Fruit fly (Drosophila melanogaster): ENCODE measurements around the gene sinu.

The sinu gene

DNA sequence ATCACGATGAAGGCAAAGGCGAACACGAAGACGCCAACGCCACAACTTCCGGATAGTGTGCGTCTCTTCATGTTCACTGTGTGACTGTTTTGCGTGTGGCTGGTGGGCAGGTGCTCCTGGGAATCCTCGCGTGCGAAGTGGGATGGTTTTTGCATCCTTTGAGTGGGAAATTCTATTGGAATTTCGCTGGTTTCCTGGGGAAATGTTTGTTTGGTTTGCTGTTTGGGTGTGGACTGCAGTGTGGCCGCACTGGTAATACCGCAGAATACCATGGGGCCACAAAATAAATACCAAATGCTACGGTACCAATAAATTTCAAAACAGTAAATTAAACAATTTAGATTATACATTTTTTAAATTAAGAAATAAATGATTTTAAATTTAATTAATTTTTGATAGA is at the start of gene sinu:
Gene sinu, minus strand, starts transcription at position 258 of the 400 bp plus-strand sequence.
- no peak for TF ChIP-seq Ets98B (GFP tag; IDR thresholded peaks at IDR 0.05)
- no peak for TF ChIP-seq D1 (tag; optimal IDR thresholded peaks at IDR 0.05)
- TF ChIP-seq CG17806 (tag; optimal IDR thresholded peaks at IDR 0.05) = no peak
- no peak for TF ChIP-seq Pif1A (GFP tag; optimal IDR thresholded peaks at IDR 0.05)
- TF ChIP-seq Snoo (tag; optimal IDR thresholded peaks at IDR 0.05) = no peak
- no peak for TF ChIP-seq CG9948 (tag; optimal IDR thresholded peaks at IDR 0.05)
- TF ChIP-seq CG4496 (GFP tag; IDR thresholded peaks at IDR 0.05) = no peak
- TF ChIP-seq Pif1B (GFP tag; optimal IDR thresholded peaks at IDR 0.05) = no peak
- no peak for TF ChIP-seq CG32121 (GFP tag; IDR thresholded peaks at IDR 0.05)
- no peak for TF ChIP-seq EcR (GFP tag; optimal IDR thresholded peaks at IDR 0.05)
- TF ChIP-seq fd96Ca (GFP tag; IDR thresholded peaks at IDR 0.05) = no peak
- TF ChIP-seq CG15710 (tag; optimal IDR thresholded peaks at IDR 0.05) = no peak
- no peak for TF ChIP-seq CG12605 (GFP tag; IDR thresholded peaks at IDR 0.05)
- no peak for TF ChIP-seq CG10348 (GFP tag; IDR thresholded peaks at IDR 0.05)
- TF ChIP-seq CG8159 (tag; optimal IDR thresholded peaks at IDR 0.05) = no peak
- TF ChIP-seq CG14655 (GFP tag; optimal IDR thresholded peaks at IDR 0.05) = no peak
- TF ChIP-seq CG34367 (tag; optimal IDR thresholded peaks at IDR 0.05) = no peak
- no peak for TF ChIP-seq CG8301 (tag; optimal IDR thresholded peaks at IDR 0.05)
- no peak for TF ChIP-seq CG13204 (GFP tag; optimal IDR thresholded peaks at IDR 0.05)

DNA sequence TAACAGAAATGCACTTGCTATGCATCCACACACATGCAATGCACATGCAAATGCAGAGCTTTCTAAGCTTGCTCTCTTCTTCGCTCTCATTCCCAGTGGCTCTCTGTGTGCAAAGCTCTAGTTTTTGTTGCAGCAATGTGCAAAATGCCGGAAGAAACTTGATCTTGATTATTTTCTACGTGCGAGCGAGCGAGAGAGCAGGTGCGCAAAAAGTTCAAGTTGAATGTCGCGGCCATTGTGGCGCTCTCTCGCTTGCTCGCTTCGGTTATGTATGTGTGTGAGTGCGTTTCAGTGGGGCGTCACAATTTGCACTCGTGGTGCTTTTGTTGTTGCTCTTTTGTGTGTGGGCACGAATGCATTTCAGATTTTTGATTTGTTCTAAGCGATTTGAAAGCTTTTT is 49.2 kb upstream of the sinu start:
- no peak for TF ChIP-seq CG34367 (tag; optimal IDR thresholded peaks at IDR 0.05)
- no peak for TF ChIP-seq CG14655 (GFP tag; optimal IDR thresholded peaks at IDR 0.05)
- no peak for TF ChIP-seq D1 (tag; optimal IDR thresholded peaks at IDR 0.05)
- TF ChIP-seq CG12605 (GFP tag; IDR thresholded peaks at IDR 0.05) = no peak
- TF ChIP-seq CG9948 (tag; optimal IDR thresholded peaks at IDR 0.05) = no peak
- TF ChIP-seq Snoo (tag; optimal IDR thresholded peaks at IDR 0.05) = no peak
- TF ChIP-seq Pif1A (GFP tag; optimal IDR thresholded peaks at IDR 0.05) = no peak
- no peak for TF ChIP-seq CG15710 (tag; optimal IDR thresholded peaks at IDR 0.05)
- 0 out of 3 replicates have a peak, but pooled peaks have one; percentile 10 for TF ChIP-seq CG4496 (GFP tag; IDR thresholded peaks at IDR 0.05)
- no peak for TF ChIP-seq CG8159 (tag; optimal IDR thresholded peaks at IDR 0.05)
- no peak for TF ChIP-seq CG13204 (GFP tag; optimal IDR thresholded peaks at IDR 0.05)
- TF ChIP-seq CG10348 (GFP tag; IDR thresholded peaks at IDR 0.05) = no peak
- no peak for TF ChIP-seq CG8301 (tag; optimal IDR thresholded peaks at IDR 0.05)
- TF ChIP-seq rn (GFP tag; IDR thresholded peaks at IDR 0.05) = no peak
- no peak for TF ChIP-seq gl (tag; optimal IDR thresholded peaks at IDR 0.05)
- TF ChIP-seq fd96Ca (GFP tag; IDR thresholded peaks at IDR 0.05) = no peak; the same call in 2 of the 3 replicates
- TF ChIP-seq CG32121 (GFP tag; IDR thresholded peaks at IDR 0.05) = peak; percentile 55
- TF ChIP-seq EcR (GFP tag; optimal IDR thresholded peaks at IDR 0.05) = peak; percentile 91
- TF ChIP-seq CG17806 (tag; optimal IDR thresholded peaks at IDR 0.05) = no peak
- no peak for TF ChIP-seq Ets98B (GFP tag; IDR thresholded peaks at IDR 0.05)
- TF ChIP-seq Pif1B (GFP tag; optimal IDR thresholded peaks at IDR 0.05) = no peak

DNA sequence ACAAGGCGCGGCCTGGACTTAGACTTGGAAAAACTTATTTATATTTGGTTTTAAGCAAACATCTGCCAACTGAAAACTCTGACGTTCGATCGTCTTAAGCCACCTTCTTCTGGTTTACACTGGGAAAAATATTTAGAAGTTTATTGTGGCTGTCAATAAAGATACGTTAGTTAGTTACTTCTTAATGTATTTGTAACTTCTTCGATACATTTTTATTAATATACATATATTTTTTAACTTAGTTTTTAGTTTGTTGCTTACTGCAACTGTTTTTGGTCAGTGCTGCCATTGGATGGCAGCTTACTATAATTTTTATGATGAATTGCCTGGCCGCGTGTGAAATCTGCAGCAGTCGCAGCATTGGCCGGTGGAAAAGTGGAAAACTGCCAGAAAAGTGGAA is 48.1 kb upstream of the sinu start:
- TF ChIP-seq Ets98B (GFP tag; IDR thresholded peaks at IDR 0.05) (peak; percentile 60), CG9948 (tag; optimal IDR thresholded peaks at IDR 0.05) (no peak), rn (GFP tag; IDR thresholded peaks at IDR 0.05) (no peak), Pif1B (GFP tag; optimal IDR thresholded peaks at IDR 0.05) (no peak), CG8301 (tag; optimal IDR thresholded peaks at IDR 0.05) (peak; percentile 75), CG14655 (GFP tag; optimal IDR thresholded peaks at IDR 0.05) (no peak), CG17806 (tag; optimal IDR thresholded peaks at IDR 0.05) (no peak), CG13204 (GFP tag; optimal IDR thresholded peaks at IDR 0.05) (no peak), Pif1A (GFP tag; optimal IDR thresholded peaks at IDR 0.05) (no peak), CG4496 (GFP tag; IDR thresholded peaks at IDR 0.05) (0 out of 3 replicates have a peak, but pooled peaks have one; percentile 51), CG12605 (GFP tag; IDR thresholded peaks at IDR 0.05) (no peak), CG15710 (tag; optimal IDR thresholded peaks at IDR 0.05) (no peak), CG32121 (GFP tag; IDR thresholded peaks at IDR 0.05) (peak; percentile 58), Snoo (tag; optimal IDR thresholded peaks at IDR 0.05) (no peak)

DNA sequence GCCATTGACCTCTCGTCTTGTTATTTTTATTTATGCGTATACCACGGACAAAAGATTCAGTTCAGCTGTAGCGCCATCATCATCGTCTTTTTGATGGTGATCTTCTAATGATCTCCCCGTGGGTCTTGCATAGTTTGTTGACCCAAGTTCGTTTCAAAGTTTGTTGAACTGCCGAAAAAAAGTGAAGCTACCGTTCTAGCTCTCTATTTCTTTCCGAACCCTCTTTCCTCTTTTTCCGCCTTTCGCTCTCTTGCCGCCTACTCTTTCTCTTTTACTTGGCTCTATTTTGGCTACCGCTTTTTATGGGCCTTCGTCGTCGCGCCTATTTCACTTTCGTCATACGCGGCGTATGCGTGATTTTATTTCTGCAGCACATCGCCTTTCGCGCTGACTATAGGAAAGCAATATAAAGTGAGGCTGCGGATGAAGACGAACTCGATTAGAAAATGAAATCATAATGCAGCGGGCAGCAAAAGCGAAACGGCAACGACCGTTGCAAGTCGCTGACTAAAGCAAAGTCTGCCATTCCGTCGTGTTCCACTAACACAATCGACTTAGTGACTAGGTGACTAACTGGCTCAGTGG is 47.5 kb upstream of the sinu start:
- no peak for TF ChIP-seq CG34367 (tag; optimal IDR thresholded peaks at IDR 0.05)
- TF ChIP-seq CG13204 (GFP tag; optimal IDR thresholded peaks at IDR 0.05) = no peak
- TF ChIP-seq CG14655 (GFP tag; optimal IDR thresholded peaks at IDR 0.05) = no peak
- no peak for TF ChIP-seq Ets98B (GFP tag; IDR thresholded peaks at IDR 0.05)
- no peak for TF ChIP-seq rn (GFP tag; IDR thresholded peaks at IDR 0.05)
- TF ChIP-seq Snoo (tag; optimal IDR thresholded peaks at IDR 0.05) = no peak
- TF ChIP-seq D1 (tag; optimal IDR thresholded peaks at IDR 0.05) = no peak
- TF ChIP-seq CG8301 (tag; optimal IDR thresholded peaks at IDR 0.05) = no peak
- no peak for TF ChIP-seq CG32121 (GFP tag; IDR thresholded peaks at IDR 0.05)
- no peak for TF ChIP-seq CG12605 (GFP tag; IDR thresholded peaks at IDR 0.05)
- TF ChIP-seq CG4496 (GFP tag; IDR thresholded peaks at IDR 0.05) = no peak
- no peak for TF ChIP-seq CG17806 (tag; optimal IDR thresholded peaks at IDR 0.05)
- TF ChIP-seq CG15710 (tag; optimal IDR thresholded peaks at IDR 0.05) = no peak
- no peak for TF ChIP-seq CG9948 (tag; optimal IDR thresholded peaks at IDR 0.05)

DNA sequence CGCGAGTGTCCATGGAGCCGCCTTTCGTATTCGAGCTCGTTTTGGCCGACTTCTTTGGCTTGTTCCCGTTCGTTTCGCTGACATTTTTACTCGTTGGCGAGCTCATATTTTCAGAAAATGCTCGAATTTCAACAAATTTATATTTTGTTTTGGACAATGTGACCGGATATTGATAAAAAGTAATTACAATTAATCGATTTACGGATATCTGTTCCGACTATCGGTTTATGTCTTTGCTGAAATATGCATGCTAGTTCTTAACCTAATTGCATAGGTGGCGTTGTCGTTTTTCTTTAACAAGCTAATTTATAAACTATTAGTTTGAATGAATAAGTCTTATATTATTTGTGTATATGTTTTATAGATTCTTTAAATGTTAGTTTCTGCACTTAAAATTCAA is 46.7 kb upstream of the sinu start, which contains the start of gene Eaf6:
Gene Eaf6, minus strand, starts transcription at position 173 of the 400 bp plus-strand sequence.
- TF ChIP-seq EcR (GFP tag; optimal IDR thresholded peaks at IDR 0.05) = peak; percentile 13
- TF ChIP-seq CG8301 (tag; optimal IDR thresholded peaks at IDR 0.05) = no peak

DNA sequence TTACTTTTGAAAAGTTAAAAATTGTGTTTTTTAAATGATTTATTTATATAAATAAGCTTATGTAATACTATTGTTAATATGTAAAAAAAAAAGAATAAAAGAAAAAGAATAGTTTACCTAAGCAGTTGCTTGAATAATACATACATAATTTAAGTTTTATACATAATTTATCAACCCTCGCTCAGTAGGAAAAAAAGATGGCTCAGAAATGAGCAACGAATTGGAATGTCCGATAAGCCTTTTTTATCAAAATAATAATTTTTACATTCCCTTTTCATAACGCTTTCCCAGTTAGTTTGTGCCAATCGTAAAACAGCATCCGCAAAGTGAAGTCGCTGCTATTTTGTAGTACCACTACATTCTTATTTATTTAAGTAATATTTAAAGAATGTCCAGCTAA is 43.1 kb upstream of the sinu start, which contains the start of gene mthl2:
Gene mthl2, plus strand, starts transcription at position 301 of the 400 bp plus-strand sequence.
- TF ChIP-seq CG8159 (tag; optimal IDR thresholded peaks at IDR 0.05) (no peak), fd96Ca (GFP tag; IDR thresholded peaks at IDR 0.05) (no peak), CG13204 (GFP tag; optimal IDR thresholded peaks at IDR 0.05) (no peak), CG10348 (GFP tag; IDR thresholded peaks at IDR 0.05) (no peak), Ets98B (GFP tag; IDR thresholded peaks at IDR 0.05) (no peak), Pif1B (GFP tag; optimal IDR thresholded peaks at IDR 0.05) (no peak), CG32121 (GFP tag; IDR thresholded peaks at IDR 0.05) (no peak), rn (GFP tag; IDR thresholded peaks at IDR 0.05) (no peak), D1 (tag; optimal IDR thresholded peaks at IDR 0.05) (no peak), CG14655 (GFP tag; optimal IDR thresholded peaks at IDR 0.05) (no peak), CG9948 (tag; optimal IDR thresholded peaks at IDR 0.05) (no peak), Pif1A (GFP tag; optimal IDR thresholded peaks at IDR 0.05) (no peak), gl (tag; optimal IDR thresholded peaks at IDR 0.05) (no peak), CG12605 (GFP tag; IDR thresholded peaks at IDR 0.05) (no peak), Snoo (tag; optimal IDR thresholded peaks at IDR 0.05) (no peak), EcR (GFP tag; optimal IDR thresholded peaks at IDR 0.05) (no peak), CG17806 (tag; optimal IDR thresholded peaks at IDR 0.05) (no peak)
